Worm (Caenorhabditis elegans): ENCODE results near the gene sqst-1.
A peak's percentile ranks its signal among the peaks of the same experiment; 100 is the strongest.

Gene sqst-1

DNA sequence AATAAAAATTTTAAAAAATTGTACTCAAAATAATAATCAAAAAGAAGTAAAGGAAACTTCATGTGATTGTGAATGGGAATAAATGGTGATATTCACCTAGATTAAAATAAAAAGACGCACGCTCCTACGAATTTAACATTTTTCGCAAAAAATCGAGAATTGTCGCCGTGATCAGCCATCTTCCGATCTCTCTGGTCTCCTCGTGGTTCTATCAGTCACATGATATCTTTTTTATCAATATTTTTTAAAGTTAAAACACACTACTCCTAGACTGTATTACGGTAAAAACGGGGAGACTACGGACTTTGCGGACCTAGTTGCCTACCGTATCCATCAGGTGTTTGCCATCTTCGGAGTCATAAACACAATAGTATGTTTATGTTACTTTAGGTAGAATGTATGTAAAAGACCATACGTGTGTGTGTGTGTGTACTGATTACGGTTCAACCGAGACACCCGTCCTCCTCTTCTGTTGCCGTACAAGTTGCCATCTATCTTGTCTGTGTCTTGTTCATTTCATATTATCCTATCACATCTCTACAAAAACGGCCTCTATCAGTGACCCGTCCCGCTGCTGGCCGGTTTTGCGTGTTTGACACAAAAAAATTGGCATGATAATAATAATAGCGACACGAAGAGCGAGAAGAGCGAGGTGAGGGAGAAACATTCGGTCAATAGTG is 12.6 kb downstream of the sqst-1 start, which contains the start of gene T12G3.2 (continued):
- TF ChIP-seq ceh-44 (GFP tag; IDR thresholded peaks at IDR 0.05) (no peak), spr-1 (tag; optimal IDR thresholded peaks at IDR 0.05) (no peak), dmd-6 (GFP tag; IDR thresholded peaks at IDR 0.05) (peak; percentile 63; the same call in 1 of the 2 replicates), attf-4 (tag; optimal IDR thresholded peaks at IDR 0.05) (no peak), lin-38 (GFP tag; IDR thresholded peaks at IDR 0.05) (no peak), nhr-102 (tag; optimal IDR thresholded peaks at IDR 0.05) (no peak), aha-1 (tag) (peak; percentile 76), mxl-3 (GFP tag; optimal IDR thresholded peaks at IDR 0.05) (peak; percentile 71), F37D6.2 (tag; optimal IDR thresholded peaks at IDR 0.05) (no peak), ZK337.2 (GFP tag; IDR thresholded peaks at IDR 0.05) (no peak), dmd-8 (GFP tag; IDR thresholded peaks at IDR 0.05) (no peak), hlh-30 (tag; optimal IDR thresholded peaks at IDR 0.05; ENCODE audit: insufficient read depth) (peak; percentile 63), sdz-12 (GFP tag; optimal IDR thresholded peaks at IDR 0.05) (no peak), mdl-1 (tag; optimal IDR thresholded peaks at IDR 0.05) (no peak), ces-1 (GFP tag; optimal IDR thresholded peaks at IDR 0.05) (no peak), vab-7 (GFP tag; IDR thresholded peaks at IDR 0.05) (no peak), lin-13 (GFP tag; optimal IDR thresholded peaks at IDR 0.05) (no peak), lir-3 (tag; optimal IDR thresholded peaks at IDR 0.05) (no peak), mep-1 (tag; optimal IDR thresholded peaks at IDR 0.05) (peak; percentile 29), F44E2.7 (GFP tag; IDR thresholded peaks at IDR 0.05) (no peak), ztf-7 (tag; optimal IDR thresholded peaks at IDR 0.05) (no peak), arid-1 (GFP tag; conservative IDR thresholded peaks at IDR 0.05) (no peak), dpl-1 (GFP tag; optimal IDR thresholded peaks at IDR 0.05) (no peak), lsy-2 (tag; optimal IDR thresholded peaks at IDR 0.05) (peak in 1 of 2 experiments; percentile 35), hif-1 (tag; optimal IDR thresholded peaks at IDR 0.05) (peak in 1 of 2 experiments; percentile 3), Y5F2A.4 (GFP tag; optimal IDR thresholded peaks at IDR 0.05) (no peak), nhr-11 (tag; optimal IDR thresholded peaks at IDR 0.05) (no peak), fos-1 (tag; optimal IDR thresholded peaks at IDR 0.05) (no peak), nhr-28 (tag; optimal IDR thresholded peaks at IDR 0.05) (peak; percentile 89), daf-16 (GFP tag; optimal IDR thresholded peaks at IDR 0.05) (no peak), daf-16 (tag; optimal IDR thresholded peaks at IDR 0.05) (peak; percentile 92), rbr-2 (tag; optimal IDR thresholded peaks at IDR 0.05) (no peak), php-3 (GFP tag; IDR thresholded peaks at IDR 0.05) (no peak), pqm-1 (tag; optimal IDR thresholded peaks at IDR 0.05) (peak; percentile 91), saeg-2 (GFP tag; IDR thresholded peaks at IDR 0.05) (0 out of 2 replicates have a peak, but pooled peaks have one; percentile 42)

DNA sequence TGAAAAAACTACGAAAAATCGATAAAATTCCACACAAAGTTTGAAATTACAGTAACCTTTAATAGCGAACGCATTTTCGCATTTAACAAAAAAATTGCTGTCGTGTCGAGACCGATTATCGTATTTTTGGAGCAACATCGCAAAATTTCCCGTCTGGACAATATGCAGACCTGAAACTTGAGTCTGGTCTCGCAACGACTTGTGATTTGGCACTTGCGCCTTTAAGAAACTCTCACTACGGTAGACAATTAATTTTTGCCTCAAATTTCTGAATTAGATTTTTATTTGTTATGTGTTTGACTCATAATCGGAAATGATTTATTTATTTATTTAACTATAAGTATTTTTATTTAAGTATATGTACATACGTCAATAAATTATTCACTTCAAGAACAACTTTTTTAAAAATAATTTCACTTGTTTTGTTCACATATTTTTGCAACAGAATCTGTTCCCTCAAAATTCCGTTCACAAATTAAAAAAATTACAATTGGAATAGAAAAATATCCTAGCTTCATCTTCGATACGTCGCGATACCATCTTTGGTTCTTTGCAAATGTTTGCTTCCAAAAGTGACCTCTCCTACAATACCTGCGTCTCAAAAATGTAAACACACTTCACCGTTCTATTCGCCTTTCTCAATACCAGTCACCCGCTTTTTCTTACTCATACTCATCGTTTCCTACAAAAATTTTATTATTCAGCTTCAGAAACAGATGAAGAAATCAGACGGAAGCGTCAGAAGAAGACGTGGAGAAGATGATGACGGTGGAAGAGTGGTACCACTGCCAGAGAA is 13.7 kb downstream of the sqst-1 start, which contains the start of gene T12G3.4:
Gene T12G3.4 (plus strand): TSS at position 705 of the 796 bp plus-strand sequence.
- TF ChIP-seq pha-4 (GFP tag; IDR thresholded peaks at IDR 0.05) (no peak), pha-4 (tag; optimal IDR thresholded peaks at IDR 0.05) (peak; percentile 68), nhr-76 (tag; optimal IDR thresholded peaks at IDR 0.05) (no peak)

Measured in whole organism, L4 larva.